Fruit fly (Drosophila melanogaster) whole organism, embryonic: ENCODE data around the gene CG14253.

Source experiments
- CG32767 ChIP-seq: fragments of 200-800 bp; sonication (Bioruptor generic); IDR thresholded peaks from 2 replicates; pipeline ENCODE4 v1.3.6; 2022; ENCODE audit warnings: missing biosample characterization, missing genetic modification characterization
- Dll ChIP-seq: fragments of 200-800 bp; sonication (Bioruptor generic); IDR thresholded peaks from 4 replicates; pipeline ENCODE4 v1.3.6; 2022; ENCODE audit warnings: missing biosample characterization, missing genetic modification characterization; ENCODE audit not compliant: partially characterized antibody
- Hr51 ChIP-seq, 2 experiments: fragments of 200-800 bp; sonication (Bioruptor generic); optimal IDR thresholded peaks; 2 replicates in 1 of 2; 3 replicates in 1 of 2; lab custom pipeline; 2016 to 2018; ENCODE audit warnings: missing biosample characterization in 2 of 2, missing genetic modification characterization in 2 of 2, mild to moderate bottlenecking in 1 of 2, moderate library complexity in 1 of 2
- Nf-YC ChIP-seq: fragments of 200-800 bp; optimal IDR thresholded peaks from 3 replicates; lab custom pipeline; 2019; ENCODE audit warnings: missing biosample characterization, mild to moderate bottlenecking, missing genetic modification characterization, moderate library complexity
- bowl ChIP-seq: fragments of 200-800 bp; sonication (Bioruptor generic); IDR thresholded peaks from 2 replicates; pipeline ENCODE4 v1.3.6; 2022; ENCODE audit warnings: missing biosample characterization, missing genetic modification characterization
- danr ChIP-seq: fragments of 200-800 bp; sonication (Bioruptor generic); IDR thresholded peaks from 2 replicates; pipeline ENCODE4 v1.3.6; 2022; ENCODE audit warnings: missing biosample characterization, missing genetic modification characterization
- gro ChIP-seq: fragments of 200-800 bp; sonication (Bioruptor generic); optimal IDR thresholded peaks from 2 replicates; lab custom pipeline; 2016; ENCODE audit warnings: missing biosample characterization, missing genetic modification characterization
- tx ChIP-seq: fragments of 200-800 bp; sonication (Bioruptor generic); optimal IDR thresholded peaks from 2 replicates; lab custom pipeline; 2016; ENCODE audit warnings: missing biosample characterization, missing genetic modification characterization
- usp ChIP-seq: fragments of >200 bp; optimal IDR thresholded peaks from 2 replicates; lab custom pipeline; 2017; ENCODE audit warnings: missing biosample characterization, missing genetic modification characterization
- wor ChIP-seq: fragments of 200-800 bp; sonication (Bioruptor generic); IDR thresholded peaks from 2 replicates; pipeline ENCODE4 v1.3.6; 2022; ENCODE audit warnings: missing biosample characterization, missing genetic modification characterization

- TF ChIP-seq CG32767 (GFP tag; lab: Robert Waterston, UW) (no peak), bowl (GFP tag; lab: Robert Waterston, UW) (no peak), Dll (GFP tag; lab: Robert Waterston, UW) (0 out of 4 replicates have a peak, but pooled peaks have one; percentile 15), danr (GFP tag; lab: Robert Waterston, UW) (no peak), Nf-YC (tag; lab: Kevin White, UChicago) (no peak), gro (peak; percentile 34), usp (no peak), tx (GFP tag; lab: Kevin White, UChicago) (no peak), wor (GFP tag; lab: Robert Waterston, UW) (no peak), Hr51 (GFP tag; optimal IDR thresholded peaks at IDR 0.05; lab: Kevin White, UChicago) (no peak)
Measured at dm6 chr3R:26980282-26980691, 1.9 kb downstream of the CG14253 start.
